Fruit fly (Drosophila melanogaster) ovary, adult (tissue): ENCODE data around the gene CG9356.

Experiments used
- CG17801 ChIP-seq: fragments of 200-800 bp; optimal IDR thresholded peaks from 2 replicates; lab custom pipeline; 2019; ENCODE audit warnings: missing biosample characterization, mild to moderate bottlenecking, missing genetic modification characterization, moderate library complexity; ENCODE audit not compliant: partially characterized antibody

The CG9356 gene

DNA sequence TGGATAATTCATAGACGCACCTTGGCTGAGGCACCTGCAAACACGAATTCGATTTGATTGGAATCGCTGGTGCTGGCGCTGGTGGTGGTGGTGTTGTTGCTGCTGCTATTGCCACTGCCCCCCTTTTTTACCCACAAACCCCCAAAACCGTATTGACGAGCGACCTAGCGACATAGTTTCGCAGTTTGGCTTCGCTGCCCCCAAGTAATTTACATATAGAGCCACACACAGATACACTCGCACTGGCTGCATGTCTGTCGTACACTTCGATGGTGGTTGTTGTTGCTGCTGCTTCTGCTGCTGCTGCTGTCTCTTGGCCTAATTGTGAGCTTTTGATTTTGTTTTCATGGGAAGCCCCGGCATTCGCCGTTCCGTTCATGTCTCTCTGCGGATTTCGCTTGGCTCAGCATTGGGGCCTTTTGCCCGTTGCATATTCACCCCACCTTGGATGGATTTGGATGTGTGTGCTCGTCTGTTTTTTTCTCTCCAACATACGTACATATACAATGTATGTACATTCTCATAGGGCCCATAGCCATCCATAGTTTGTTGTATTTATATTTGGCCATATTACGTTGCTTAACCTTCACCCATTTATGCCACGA lies 20.1 kb upstream of the CG9356 start:
- no peak for TF ChIP-seq CG17801 (GFP tag; lab: Kevin White, UChicago)

DNA sequence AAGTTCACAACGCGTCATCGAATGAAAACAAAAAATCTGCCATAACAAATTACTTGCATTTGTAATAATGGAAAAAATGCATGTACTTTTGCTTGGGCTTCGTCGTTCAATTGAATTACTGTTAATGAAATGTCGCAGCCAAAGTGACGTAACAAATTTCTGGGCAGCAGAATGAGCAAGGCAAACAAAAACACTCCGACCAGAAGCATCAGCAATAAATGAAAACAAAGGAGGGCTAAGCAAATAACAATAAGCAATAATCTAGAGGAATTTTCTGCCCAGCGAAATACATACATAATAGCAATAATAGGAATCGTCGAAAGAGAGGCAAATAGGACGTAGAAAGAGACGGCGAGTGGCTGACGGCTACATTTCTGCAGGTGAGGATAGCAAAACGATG lies 18.3 kb upstream of the CG9356 start:
- peak; percentile 21 for TF ChIP-seq CG17801 (GFP tag; lab: Kevin White, UChicago)

DNA sequence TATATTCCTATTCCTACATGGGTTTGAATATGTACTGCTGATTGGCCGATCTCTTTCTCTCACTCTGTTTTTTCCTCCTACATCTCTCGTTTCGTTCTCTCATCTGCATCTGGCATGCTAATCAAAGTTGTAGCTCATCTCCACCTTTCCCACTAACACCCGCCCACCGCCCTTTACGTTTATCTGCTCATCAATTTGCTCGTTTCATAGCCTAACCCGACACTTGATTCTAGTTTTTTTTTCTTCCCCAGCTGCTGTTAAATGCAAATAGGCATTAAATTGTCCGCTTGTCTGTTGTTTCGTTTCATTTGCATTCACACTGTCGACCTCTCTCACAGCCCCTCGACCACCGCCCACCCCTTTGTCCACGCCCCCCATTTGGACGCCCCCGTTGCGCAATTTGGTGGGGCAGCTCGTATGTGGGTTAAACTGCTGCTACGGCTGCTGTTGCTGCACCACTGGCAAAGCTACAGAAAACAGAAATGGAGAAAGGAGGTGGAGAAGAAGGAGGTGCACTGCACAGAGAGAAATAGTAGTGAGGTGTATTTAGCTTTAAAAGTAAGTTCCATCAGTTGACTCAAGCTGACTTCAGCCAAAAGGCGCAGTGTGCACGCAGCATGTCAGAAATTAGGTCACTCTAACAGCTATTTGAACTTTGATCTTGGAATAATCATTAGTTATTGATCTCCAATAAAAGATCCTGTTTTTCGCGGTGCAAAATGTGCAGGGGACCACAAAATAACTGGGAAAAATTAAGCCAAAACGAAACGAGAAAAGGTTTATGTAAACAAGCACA lies 16.6 kb upstream of the CG9356 start:
- no peak for TF ChIP-seq CG17801 (GFP tag; lab: Kevin White, UChicago)

DNA sequence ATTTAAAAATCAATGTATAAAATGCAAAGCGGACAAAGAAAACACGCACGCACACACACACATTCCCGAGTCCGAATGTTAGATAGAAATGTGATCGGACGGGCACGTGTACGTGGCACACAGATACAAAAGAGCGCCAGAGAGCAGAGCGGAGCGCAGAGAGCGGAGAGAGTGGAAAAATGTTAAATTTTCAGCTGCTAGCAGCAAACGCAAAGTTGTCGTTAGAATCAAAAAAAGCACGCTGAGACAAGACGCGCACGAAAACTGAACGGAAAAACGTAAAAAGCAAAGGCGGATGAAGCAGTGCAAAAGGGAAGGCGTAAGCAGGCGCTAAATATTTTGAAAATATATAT lies 15.2 kb upstream of the CG9356 start:
- peak; percentile 40 for TF ChIP-seq CG17801 (GFP tag; lab: Kevin White, UChicago)

DNA sequence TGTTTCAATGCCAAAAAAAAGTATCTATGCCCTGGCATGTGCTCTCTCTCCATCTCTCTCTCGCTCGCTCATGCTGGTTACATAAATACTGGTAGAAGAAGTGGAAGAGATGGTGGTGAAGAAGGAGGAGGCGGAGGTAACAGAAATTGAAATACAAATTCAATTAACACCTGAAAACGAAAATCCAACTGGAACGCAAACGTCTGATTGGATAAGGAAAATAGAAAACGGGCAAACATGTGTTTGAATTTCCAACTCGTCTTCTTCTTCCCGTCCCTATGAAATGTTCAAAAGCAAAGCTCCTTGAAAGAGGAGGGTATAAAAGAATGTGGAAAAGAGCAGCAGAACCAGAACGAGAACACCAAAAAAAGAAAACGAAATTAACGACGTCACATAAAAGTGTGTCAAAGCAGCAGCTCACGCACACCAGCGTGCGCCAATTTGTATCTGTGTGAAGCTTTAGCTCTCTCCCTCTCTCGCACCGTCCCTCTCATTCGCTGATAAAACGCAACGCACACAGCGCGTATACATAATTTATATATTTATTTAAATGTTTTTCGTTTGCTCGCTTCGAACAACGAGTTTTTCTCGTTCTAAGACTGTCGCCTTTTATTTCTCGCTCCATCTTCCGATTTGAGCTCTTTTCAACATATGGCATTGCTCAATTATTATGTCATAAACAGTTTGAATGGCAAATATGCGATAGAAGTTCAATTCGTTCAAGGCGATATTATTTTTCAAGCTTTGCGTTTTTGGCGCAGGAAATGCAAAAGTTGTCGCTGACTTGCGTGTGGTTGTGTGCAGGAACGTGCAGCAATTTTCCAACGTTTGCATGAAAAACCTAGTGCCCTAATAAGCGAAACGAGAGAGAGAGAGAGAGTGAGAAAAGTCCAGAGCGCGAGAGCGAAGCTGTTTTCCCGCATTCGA lies 14.6 kb upstream of the CG9356 start:
- no peak for TF ChIP-seq CG17801 (GFP tag; lab: Kevin White, UChicago)

DNA sequence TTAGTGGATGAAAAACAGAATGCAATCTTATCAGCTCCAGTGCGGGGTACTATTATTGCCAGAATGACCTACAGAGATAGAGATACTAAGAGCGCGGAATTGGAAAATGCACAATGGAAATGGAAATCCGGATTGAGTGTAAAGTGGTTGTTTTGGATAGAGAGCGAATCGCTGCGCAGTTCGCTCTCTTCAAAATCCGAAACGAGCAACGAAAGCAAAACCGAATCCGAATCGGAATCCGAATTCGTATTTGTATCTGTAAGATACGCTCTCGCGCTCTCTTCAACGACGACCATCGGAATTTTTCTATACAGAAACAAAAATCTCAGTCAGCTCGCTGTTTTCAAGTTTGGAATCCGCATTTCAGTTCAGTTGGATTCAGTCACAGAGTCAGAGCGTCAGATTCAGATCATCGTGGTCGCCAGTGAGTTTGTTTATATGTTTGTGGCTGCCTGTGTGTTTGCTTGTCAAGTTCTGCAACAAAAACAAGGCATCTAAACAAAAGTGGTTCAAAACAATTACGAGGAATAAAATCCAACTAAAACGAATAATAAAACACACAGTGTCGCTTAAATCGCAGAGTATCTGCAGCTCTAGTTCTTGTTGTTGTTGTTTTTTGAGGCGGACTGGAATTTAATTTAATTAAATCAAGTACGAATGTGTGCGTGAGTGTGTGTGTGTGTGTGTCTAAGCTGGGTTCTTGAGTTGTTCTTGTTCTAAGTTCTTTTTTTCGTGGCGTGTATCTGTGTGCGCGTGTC lies 13.7 kb upstream of the CG9356 start, which contains the start of gene ps:
TSS of gene ps (plus strand) at position 364 of the 758 bp plus-strand sequence.
- peak; percentile 53 for TF ChIP-seq CG17801 (GFP tag; lab: Kevin White, UChicago)

DNA sequence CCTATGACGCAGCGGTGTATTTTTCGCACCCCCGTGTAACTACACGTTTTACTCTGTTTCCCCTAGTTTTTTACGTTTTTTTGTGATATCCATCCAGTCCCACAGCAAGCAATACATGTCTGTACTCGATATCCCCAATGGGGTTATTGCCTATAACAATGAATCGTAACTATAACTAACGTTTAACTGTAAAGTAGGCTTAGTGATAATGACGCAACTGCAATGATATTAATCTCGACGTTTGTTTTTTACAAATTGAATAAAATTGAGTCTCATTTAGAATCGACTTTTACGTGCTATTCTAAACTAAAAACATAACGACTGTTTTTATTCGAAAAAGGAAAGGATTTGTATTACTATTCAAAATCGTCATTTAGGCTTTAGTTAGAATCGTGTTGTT lies 12.9 kb upstream of the CG9356 start:
- no peak for TF ChIP-seq CG17801 (GFP tag; lab: Kevin White, UChicago)

DNA sequence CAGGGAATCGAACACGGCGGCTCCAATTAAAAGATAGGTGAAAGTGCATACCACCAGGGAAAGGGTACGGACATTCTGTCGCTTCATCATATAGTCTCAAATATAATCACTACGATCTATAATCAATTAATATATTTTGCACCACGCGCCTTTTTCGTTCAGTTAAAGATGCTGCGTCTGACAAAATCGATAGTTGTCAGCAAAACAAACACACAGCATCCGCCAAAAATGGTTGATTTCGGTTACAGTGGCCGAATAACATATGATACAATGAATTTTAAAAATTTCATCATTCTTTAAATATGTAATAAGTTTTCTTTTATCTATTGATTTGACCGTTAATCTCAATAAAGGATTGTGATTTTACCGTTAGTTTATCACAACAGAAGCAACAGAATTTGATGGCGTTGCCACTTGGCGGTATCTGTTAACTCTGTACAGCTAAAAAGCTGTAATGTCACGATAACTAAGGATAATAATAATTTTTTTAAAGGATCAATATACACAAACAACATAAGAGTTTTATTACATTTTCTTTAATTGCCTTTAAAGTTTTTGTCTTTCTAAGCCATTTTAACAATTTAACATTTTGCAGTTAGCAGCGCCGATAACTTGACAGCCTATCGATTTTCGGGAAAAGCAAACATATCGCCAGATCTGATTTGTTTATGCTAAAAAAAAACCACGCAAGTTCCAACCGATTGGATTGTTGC lies 8.0 kb upstream of the CG9356 start, which contains the start of the genes Task7 and alpha-Man-IIa:
TSS of gene Task7 (minus strand) at position 366 of the 713 bp plus-strand sequence.
TSS of gene alpha-Man-IIa (plus strand) at position 621 of the 713 bp plus-strand sequence.
- peak; percentile 17 for TF ChIP-seq CG17801 (GFP tag; lab: Kevin White, UChicago)

DNA sequence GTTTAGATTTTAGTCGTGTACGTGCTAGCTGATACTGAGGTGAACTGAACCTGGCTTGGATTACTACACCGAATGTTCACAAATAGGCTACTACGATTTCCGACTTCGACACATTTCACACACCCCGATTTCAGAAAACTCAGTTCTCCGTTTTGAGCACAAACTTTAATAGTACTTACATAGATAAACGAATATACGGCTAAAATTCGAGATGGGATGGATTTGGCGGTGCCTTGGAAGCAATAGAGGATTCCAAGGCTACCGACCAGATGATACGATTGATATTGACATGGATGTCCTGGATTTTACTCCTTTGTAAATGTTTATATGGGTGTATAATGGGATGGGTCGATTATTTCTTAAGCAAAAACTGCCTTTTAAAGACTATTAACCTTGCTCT lies 6.1 kb upstream of the CG9356 start, which contains the start of gene betaTub85D:
TSS of gene betaTub85D (minus strand) at position 101 of the 400 bp plus-strand sequence.
- no peak for TF ChIP-seq CG17801 (GFP tag; lab: Kevin White, UChicago)

DNA sequence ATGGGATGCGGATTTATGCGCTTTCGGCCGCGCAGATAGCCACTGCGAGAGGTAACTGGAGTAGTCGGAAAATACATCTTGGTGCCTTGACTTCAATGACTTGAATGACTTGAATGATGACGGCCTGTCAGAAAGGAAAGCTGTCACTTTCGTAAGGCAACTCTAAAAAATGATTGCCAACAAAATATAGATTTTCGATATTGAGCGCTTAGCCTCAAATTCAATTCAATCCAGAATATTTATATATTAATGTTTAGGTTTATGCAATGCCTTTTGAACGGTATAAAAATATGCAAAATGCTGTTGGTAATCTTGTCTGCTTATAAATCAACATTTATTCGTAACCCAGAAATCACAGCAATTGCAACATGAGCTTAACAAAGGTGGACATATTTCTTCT lies 4.0 kb upstream of the CG9356 start, which contains the start of gene CG44261:
TSS of gene CG44261 (minus strand) at position 101 of the 400 bp plus-strand sequence.
- no peak for TF ChIP-seq CG17801 (GFP tag; lab: Kevin White, UChicago)

DNA sequence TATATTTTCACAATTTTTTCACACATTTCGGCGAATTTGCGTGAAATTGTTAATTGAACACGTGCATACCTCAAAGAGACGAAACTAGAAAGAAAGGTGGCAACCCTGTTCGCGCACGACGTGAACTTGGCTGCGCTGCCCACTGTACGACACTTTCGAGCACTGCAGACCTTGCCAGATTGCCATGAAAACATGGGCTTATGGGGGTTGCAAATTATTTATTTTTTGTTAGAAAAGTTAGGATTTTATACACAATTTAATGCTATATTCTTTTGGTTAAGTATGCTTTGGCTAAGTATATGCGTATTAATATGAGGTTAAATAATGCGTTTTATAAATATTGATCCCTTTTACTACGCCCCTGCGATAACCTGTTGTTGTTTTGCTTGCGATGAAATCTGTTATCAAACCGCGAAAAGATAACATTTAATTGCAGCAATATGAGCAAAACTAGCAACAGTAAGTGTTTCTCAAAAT lies 2.9 kb downstream of the CG9356 start, which contains the start of the genes RpL34b and CG8132:
TSS of gene RpL34b (minus strand) at position 100 of the 477 bp plus-strand sequence.
TSS of gene CG8132 (plus strand) at position 369 of the 477 bp plus-strand sequence.
- peak; percentile 94 for TF ChIP-seq CG17801 (GFP tag; lab: Kevin White, UChicago)

DNA sequence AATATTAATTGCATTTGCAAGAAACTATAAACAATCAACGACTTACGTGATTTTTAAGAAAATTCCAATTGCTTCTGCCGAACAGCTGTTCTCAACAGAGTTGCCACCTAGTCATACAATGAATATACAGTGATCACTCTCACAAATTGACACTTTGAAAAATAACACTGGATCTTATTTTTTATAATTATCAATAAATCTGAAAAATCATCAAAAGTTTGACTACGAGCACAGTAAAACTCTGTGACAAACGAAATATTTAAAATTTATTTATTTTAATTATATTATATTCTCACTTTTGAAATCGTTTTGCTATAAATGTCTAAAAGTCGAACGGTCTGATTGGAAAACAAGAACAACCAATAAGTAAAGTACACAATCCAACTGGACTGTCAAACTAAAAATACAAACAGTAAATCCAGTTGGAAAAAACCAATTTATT lies 4.1 kb downstream of the CG9356 start, which contains the start of gene CG34117:
TSS of gene CG34117 (minus strand) at position 103 of the 442 bp plus-strand sequence.
- peak; percentile 88 for TF ChIP-seq CG17801 (GFP tag; lab: Kevin White, UChicago)

DNA sequence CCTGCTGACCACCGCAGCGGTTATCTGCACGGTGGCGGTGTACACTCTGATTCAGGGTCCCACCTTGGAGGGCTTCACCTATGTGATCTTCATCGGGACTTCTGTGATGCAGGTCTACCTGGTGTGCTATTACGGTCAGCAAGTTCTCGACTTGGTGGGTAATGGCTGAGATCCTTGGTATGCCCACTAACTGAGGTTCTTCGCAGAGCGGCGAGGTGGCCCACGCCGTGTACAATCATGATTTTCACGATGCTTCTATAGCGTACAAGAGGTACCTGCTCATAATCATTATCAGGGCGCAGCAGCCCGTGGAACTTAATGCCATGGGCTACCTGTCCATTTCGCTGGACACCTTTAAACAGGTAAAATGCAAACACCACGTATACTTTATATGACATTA lies 5.0 kb downstream of the CG9356 start:
- no peak for TF ChIP-seq CG17801 (GFP tag; lab: Kevin White, UChicago)
